Fruit fly (Drosophila melanogaster) whole organism, embryonic: ENCODE measurements around the gene ppk23.

ENCODE experiments used
- Blimp-1 ChIP-seq: fragments of 200-800 bp; sonication (Bioruptor generic); optimal IDR thresholded peaks from 3 replicates; lab custom pipeline; 2018; ENCODE audit warnings: missing biosample characterization, missing genetic modification characterization, mild to moderate bottlenecking, moderate library complexity, missing genetic modification reagents
- CG11093 ChIP-seq: fragments of 200-800 bp; sonication (Bioruptor generic); IDR thresholded peaks from 3 replicates; pipeline ENCODE4 v1.3.6; 2022; ENCODE audit warnings: missing biosample characterization, missing genetic modification characterization
- CG11695 ChIP-seq: fragments of 200-800 bp; sonication (Bioruptor generic); IDR thresholded peaks from 3 replicates; pipeline ENCODE4 v1.3.6; 2022; ENCODE audit warnings: missing biosample characterization, missing genetic modification characterization
- CG14050 ChIP-seq: fragments of 200-800 bp; sonication (Bioruptor generic); IDR thresholded peaks from 3 replicates; pipeline ENCODE4 v1.3.6; 2022; ENCODE audit warnings: missing biosample characterization, missing genetic modification characterization
- CG14441 ChIP-seq: fragments of 200-800 bp; sonication (Bioruptor generic); IDR thresholded peaks from 2 replicates; pipeline ENCODE4 v1.3.6; 2022; ENCODE audit warnings: missing biosample characterization, missing genetic modification characterization
- CG34422 ChIP-seq: fragments of 200-800 bp; sonication (Bioruptor generic); IDR thresholded peaks from 3 replicates; pipeline ENCODE4 v1.3.6; 2022; ENCODE audit warnings: missing biosample characterization, missing genetic modification characterization
- Gug ChIP-seq: fragments of 200-800 bp; sonication (Bioruptor generic); IDR thresholded peaks from 4 replicates; pipeline ENCODE4 v1.3.6; 2022; ENCODE audit warnings: missing biosample characterization, missing genetic modification characterization
- NK7.1 ChIP-seq: fragments of 200-800 bp; sonication (Bioruptor generic); optimal IDR thresholded peaks from 3 replicates; lab custom pipeline; 2016; ENCODE audit warnings: missing biosample characterization, missing genetic modification characterization
- bbx ChIP-seq: fragments of 200-800 bp; sonication (Bioruptor generic); IDR thresholded peaks from 2 replicates; pipeline ENCODE4 v1.3.6; 2022; ENCODE audit warnings: missing biosample characterization, missing genetic modification characterization; ENCODE audit not compliant: partially characterized antibody
- gro ChIP-seq: fragments of 200-800 bp; sonication (Bioruptor generic); optimal IDR thresholded peaks from 2 replicates; lab custom pipeline; 2016; ENCODE audit warnings: missing biosample characterization, missing genetic modification characterization
- pan ChIP-seq, 4 experiments: fragments of >200 bp in 3 of 4; fragments of 200-800 bp in 1 of 4; sonication (Bioruptor generic) in 1 of 4; optimal IDR thresholded peaks in 3 of 4; IDR thresholded peaks in 1 of 4; 2 replicates each; pipeline versions ENCODE4 v1.3.6 to Lab custom; 2017 to 2022; ENCODE audit warnings: missing biosample characterization in 2 of 4, missing genetic modification characterization in 2 of 4, mixed read lengths in 1 of 4
- sna ChIP-seq: fragments of 200-800 bp; sonication (Bioruptor generic); IDR thresholded peaks from 2 replicates; pipeline ENCODE4 v1.3.6; 2022; ENCODE audit warnings: missing biosample characterization, missing genetic modification characterization; ENCODE audit not compliant: partially characterized antibody
- z ChIP-seq: fragments of 200-800 bp; sonication (Bioruptor generic); IDR thresholded peaks from 3 replicates; pipeline ENCODE4 v1.3.6; 2022; ENCODE audit warnings: missing biosample characterization, missing genetic modification characterization
- zf30C ChIP-seq: fragments of 200-800 bp; sonication (Bioruptor generic); optimal IDR thresholded peaks from 3 replicates; lab custom pipeline; 2018; ENCODE audit warnings: missing biosample characterization, mild to moderate bottlenecking, missing genetic modification characterization

dm6 chrX:17538410-17538809 lies 30.6 kb downstream of the ppk23 start:
- TF ChIP-seq bbx (GFP tag; lab: Robert Waterston, UW) (no peak), CG34422 (GFP tag; lab: Robert Waterston, UW) (no peak), gro (no peak), CG14441 (no peak), NK7.1 (no peak), CG14050 (GFP tag; lab: Robert Waterston, UW) (no peak), z (GFP tag; lab: Robert Waterston, UW) (no peak), Gug (no peak), Blimp-1 (GFP tag; lab: Kevin White, UChicago) (no peak), sna (GFP tag; lab: Robert Waterston, UW) (no peak), zf30C (GFP tag; lab: Kevin White, UChicago) (no peak), pan (optimal IDR thresholded peaks at IDR 0.05; lab: Kevin White, UChicago) (no peak), pan (GFP tag; optimal IDR thresholded peaks at IDR 0.05 in 1 of 2, IDR thresholded peaks at IDR 0.05 in 1 of 2) (no peak), CG11093 (no peak), CG11695 (no peak)
